Worm (Caenorhabditis elegans) whole organism, L2 larva: ENCODE measurements around the gene ima-1.
A peak's percentile ranks its signal among the peaks of the same experiment; 100 is the strongest.

Experiments
- C34F6.9 ChIP-seq: fragments of 150-350 bp; optimal IDR thresholded peaks from 2 replicates; lab custom pipeline; 2014; ENCODE audit warnings: missing biosample characterization, missing genetic modification characterization
- F13H6.1 ChIP-seq: sonication (generic microtip); optimal IDR thresholded peaks from 2 replicates; lab custom pipeline; 2016; ENCODE audit warnings: missing genetic modification characterization, missing compliant biosample characterization
- R02D3.7 ChIP-seq: fragments of 150-350 bp; optimal IDR thresholded peaks from 2 replicates; lab custom pipeline; 2014; ENCODE audit warnings: missing biosample characterization, missing genetic modification characterization
- Y55F3AM.14 ChIP-seq: fragments of 200-800 bp; sonication (Bioruptor generic); optimal IDR thresholded peaks from 2 replicates; lab custom pipeline; 2018; ENCODE audit warnings: mild to moderate bottlenecking, missing genetic modification characterization, missing compliant biosample characterization
- alr-1 ChIP-seq: fragments of 150-350 bp; optimal IDR thresholded peaks from 2 replicates; lab custom pipeline; 2014; ENCODE audit warnings: missing biosample characterization, missing genetic modification characterization
- aly-2 ChIP-seq: fragments of 150-350 bp; optimal IDR thresholded peaks from 2 replicates; lab custom pipeline; 2014; ENCODE audit warnings: missing biosample characterization, missing genetic modification characterization
- ama-1 ChIP-seq: fragments of 150-350 bp; optimal IDR thresholded peaks from 2 replicates; lab custom pipeline; 2018; ENCODE audit warnings: inconsistent platforms
- blmp-1 ChIP-seq: sonication (generic microtip); optimal IDR thresholded peaks from 2 replicates; lab custom pipeline; 2017; ENCODE audit warnings: missing genetic modification characterization, mild to moderate bottlenecking, missing compliant biosample characterization, antibody characterized with exemption, moderate library complexity; ENCODE audit not compliant: insufficient read depth
- ceh-16 ChIP-seq: fragments of 150-350 bp; optimal IDR thresholded peaks from 2 replicates; lab custom pipeline; 2014; ENCODE audit warnings: missing biosample characterization, missing genetic modification characterization
- ceh-82 ChIP-seq: fragments of 150-350 bp; optimal IDR thresholded peaks from 2 replicates; lab custom pipeline; 2014; ENCODE audit warnings: missing biosample characterization, missing genetic modification characterization
- crh-2 ChIP-seq: sonication (generic microtip); optimal IDR thresholded peaks from 2 replicates; lab custom pipeline; 2017; ENCODE audit warnings: missing biosample characterization, missing genetic modification characterization
- dmd-4 ChIP-seq: sonication (generic microtip); optimal IDR thresholded peaks from 2 replicates; lab custom pipeline; 2017; ENCODE audit warnings: missing biosample characterization, missing genetic modification characterization
- egl-27 ChIP-seq: sonication (generic microtip); optimal IDR thresholded peaks from 3 replicates; lab custom pipeline; 2017; ENCODE audit warnings: missing biosample characterization, missing genetic modification reagents, missing genetic modification characterization
- elt-1 ChIP-seq: fragments of 150-350 bp; optimal IDR thresholded peaks from 2 replicates; lab custom pipeline; 2014; ENCODE audit warnings: missing biosample characterization, missing genetic modification characterization
- fos-1 ChIP-seq: fragments of 150-350 bp; optimal IDR thresholded peaks from 2 replicates; lab custom pipeline; 2014; ENCODE audit warnings: missing biosample characterization, missing genetic modification characterization
- gmeb-1 ChIP-seq: fragments of 150-350 bp; optimal IDR thresholded peaks from 2 replicates; lab custom pipeline; 2014; ENCODE audit warnings: missing biosample characterization, missing genetic modification characterization
- lin-13 ChIP-seq: fragments of 150-350 bp; optimal IDR thresholded peaks from 2 replicates; lab custom pipeline; 2014; ENCODE audit warnings: missing biosample characterization, missing genetic modification reagents, missing genetic modification characterization
- lsy-2 ChIP-seq, 2 experiments: fragments of 150-350 bp in 1 of 2; sonication (generic microtip) in 1 of 2; optimal IDR thresholded peaks; 2 replicates each; lab custom pipeline; 2014 to 2017; ENCODE audit warnings: missing biosample characterization in 2 of 2, missing genetic modification characterization in 2 of 2
- mbf-1 ChIP-seq: sonication (generic microtip); optimal IDR thresholded peaks from 2 replicates; lab custom pipeline; 2017; ENCODE audit warnings: missing biosample characterization, missing genetic modification characterization
- mdl-1 ChIP-seq, 2 experiments: fragments of 150-350 bp in 1 of 2; sonication (generic microtip) in 1 of 2; optimal IDR thresholded peaks; 2 replicates each; lab custom pipeline; 2017; ENCODE audit warnings: missing biosample characterization in 2 of 2, missing genetic modification characterization in 2 of 2
- nhr-10 ChIP-seq: sonication (generic microtip); optimal IDR thresholded peaks from 2 replicates; lab custom pipeline; 2017; ENCODE audit warnings: missing biosample characterization, missing genetic modification characterization
- nhr-129 ChIP-seq: fragments of 150-350 bp; optimal IDR thresholded peaks from 2 replicates; lab custom pipeline; 2014; ENCODE audit warnings: missing biosample characterization, missing genetic modification characterization
- nhr-21 ChIP-seq: fragments of 150-350 bp; optimal IDR thresholded peaks from 2 replicates; lab custom pipeline; 2014; ENCODE audit warnings: missing biosample characterization, missing genetic modification characterization
- nhr-23 ChIP-seq: fragments of 150-350 bp; optimal IDR thresholded peaks from 2 replicates; lab custom pipeline; 2014; ENCODE audit warnings: missing biosample characterization, missing genetic modification reagents, missing genetic modification characterization
- nhr-237 ChIP-seq: fragments of 150-350 bp; optimal IDR thresholded peaks from 2 replicates; lab custom pipeline; 2014; ENCODE audit warnings: missing biosample characterization, missing genetic modification characterization
- nhr-25 ChIP-seq: fragments of 150-350 bp; sonication (generic microtip); optimal IDR thresholded peaks from 3 replicates; lab custom pipeline; 2014; ENCODE audit warnings: missing biosample characterization, missing genetic modification characterization
- peb-1 ChIP-seq: fragments of 150-350 bp; optimal IDR thresholded peaks from 2 replicates; lab custom pipeline; 2014; ENCODE audit warnings: missing biosample characterization, missing genetic modification characterization
- skn-1 ChIP-seq: sonication (generic microtip); optimal IDR thresholded peaks from 2 replicates; lab custom pipeline; 2017; ENCODE audit warnings: missing biosample characterization, missing genetic modification characterization
- sma-3 ChIP-seq: sonication (generic microtip); optimal IDR thresholded peaks from 2 replicates; lab custom pipeline; 2016; ENCODE audit warnings: missing genetic modification reagents, missing genetic modification characterization, missing compliant biosample characterization
- sma-9 ChIP-seq, 2 experiments: fragments of 150-350 bp in 1 of 2; sonication (generic microtip) in 1 of 2; optimal IDR thresholded peaks; 2 replicates each; lab custom pipeline; 2014 to 2016; ENCODE audit warnings: missing genetic modification characterization in 2 of 2, mild to moderate bottlenecking in 1 of 2, missing biosample characterization in 1 of 2, missing compliant biosample characterization in 1 of 2, missing genetic modification reagents in 1 of 2, moderate library complexity in 1 of 2
- snpc-4 ChIP-seq: fragments of 150-350 bp; optimal IDR thresholded peaks from 2 replicates; lab custom pipeline; 2014; ENCODE audit warnings: missing biosample characterization, missing genetic modification characterization
- unc-39 ChIP-seq: fragments of 150-350 bp; optimal IDR thresholded peaks from 2 replicates; lab custom pipeline; 2014; ENCODE audit warnings: missing biosample characterization, missing genetic modification characterization
- unc-62 ChIP-seq: fragments of 150-350 bp; optimal IDR thresholded peaks from 2 replicates; lab custom pipeline; 2014; ENCODE audit warnings: missing biosample characterization, missing genetic modification reagents, missing genetic modification characterization
- zag-1 ChIP-seq: fragments of 150-350 bp; optimal IDR thresholded peaks from 2 replicates; lab custom pipeline; 2014; ENCODE audit warnings: missing biosample characterization, missing genetic modification characterization
- ztf-11 ChIP-seq: sonication (generic microtip); optimal IDR thresholded peaks from 2 replicates; lab custom pipeline; 2017; ENCODE audit warnings: missing biosample characterization, missing genetic modification characterization
- ztf-4 ChIP-seq: fragments of 150-350 bp; optimal IDR thresholded peaks from 2 replicates; lab custom pipeline; 2014; ENCODE audit warnings: missing biosample characterization, missing genetic modification characterization

The ima-1 gene

ce11 chrV:11228653-11229173 is 10.8 kb upstream of the ima-1 start, which contains the start of gene pqn-70 (continued):
- TF ChIP-seq C34F6.9 (peak; percentile 92), gmeb-1 (tag; lab: Kevin White, UChicago) (peak; percentile 78), nhr-23 (tag; lab: Kevin White, UChicago) (no peak), ama-1 (lab: Kevin White, UChicago) (peak; percentile 37), aly-2 (tag; lab: Kevin White, UChicago) (no peak), peb-1 (tag; lab: Kevin White, UChicago) (no peak), sma-9 (GFP tag; optimal IDR thresholded peaks at IDR 0.05; lab: Kevin White, UChicago) (peak; percentile 87), sma-9 (tag; optimal IDR thresholded peaks at IDR 0.05; lab: Kevin White, UChicago) (no peak), ztf-4 (tag; lab: Kevin White, UChicago) (peak; percentile 59), elt-1 (tag; lab: Kevin White, UChicago) (no peak), ceh-16 (tag; lab: Kevin White, UChicago) (no peak), R02D3.7 (tag; lab: Kevin White, UChicago) (no peak), ztf-11 (tag; lab: Kevin White, UChicago) (no peak), dmd-4 (no peak), nhr-21 (peak; percentile 85), lin-13 (peak; percentile 83), ceh-82 (tag; lab: Kevin White, UChicago) (peak; percentile 78), F13H6.1 (tag; lab: Kevin White, UChicago) (peak; percentile 84), snpc-4 (tag; lab: Kevin White, UChicago) (peak; percentile 71), alr-1 (tag; lab: Kevin White, UChicago) (no peak), blmp-1 (tag; lab: Kevin White, UChicago) (peak; percentile 77)

- TF ChIP-seq blmp-1 (tag; lab: Kevin White, UChicago) (peak; percentile 53), egl-27 (tag; lab: Kevin White, UChicago) (no peak)
Measured at ce11 chrV:11231177-11231576, 8.3 kb upstream of the ima-1 start.

- TF ChIP-seq Y55F3AM.14 (GFP tag; lab: Kevin White, UChicago), result no peak
- TF ChIP-seq dmd-4, result no peak
- TF ChIP-seq nhr-25 (tag; lab: Kevin White, UChicago), result no peak
- no peak for TF ChIP-seq blmp-1 (tag; lab: Kevin White, UChicago)
- TF ChIP-seq lin-13, result no peak
- TF ChIP-seq mbf-1, result no peak
- TF ChIP-seq crh-2, result no peak
- TF ChIP-seq aly-2 (tag; lab: Kevin White, UChicago), result no peak
- TF ChIP-seq unc-39 (tag; lab: Kevin White, UChicago), result no peak
- no peak for TF ChIP-seq R02D3.7 (tag; lab: Kevin White, UChicago)
- no peak for TF ChIP-seq unc-62 (GFP tag; lab: Kevin White, UChicago)
- TF ChIP-seq F13H6.1 (tag; lab: Kevin White, UChicago), result no peak
- no peak for TF ChIP-seq sma-3
- TF ChIP-seq snpc-4 (tag; lab: Kevin White, UChicago), result no peak
- no peak for TF ChIP-seq nhr-10 (tag; lab: Kevin White, UChicago)
- TF ChIP-seq zag-1 (tag; lab: Kevin White, UChicago), result no peak
- TF ChIP-seq nhr-129 (tag; lab: Kevin White, UChicago), result no peak
- no peak for TF ChIP-seq nhr-237 (tag; lab: Kevin White, UChicago)
Measured at ce11 chrV:11234350-11234749, 5.1 kb upstream of the ima-1 start, which contains the start of gene T19B10.5. T19B10.5 (plus strand) TSS chrV:11234650.

- peak in 1 of 2 experiments; percentile 7 for TF ChIP-seq lsy-2 (tag; optimal IDR thresholded peaks at IDR 0.05; lab: Kevin White, UChicago)
- no peak for TF ChIP-seq sma-3
- no peak for TF ChIP-seq unc-39 (tag; lab: Kevin White, UChicago)
- peak; percentile 64 for TF ChIP-seq fos-1
- TF ChIP-seq egl-27 (tag; lab: Kevin White, UChicago), result no peak
- no peak for TF ChIP-seq skn-1 (tag; lab: Kevin White, UChicago)
- TF ChIP-seq mdl-1 (tag; optimal IDR thresholded peaks at IDR 0.05; lab: Kevin White, UChicago), result no peak
Measured at ce11 chrV:11235876-11236275, 3.6 kb upstream of the ima-1 start.
